Worm (Caenorhabditis elegans) whole organism, L1 larva: ENCODE measurements around the gene sdz-32.

ENCODE experiments used
- aha-1 ChIP-seq: fragments of 150-350 bp; optimal IDR thresholded peaks from 2 replicates; lab custom pipeline; 2014; ENCODE audit warnings: missing biosample characterization, missing genetic modification characterization
- ama-1 ChIP-seq: fragments of 150-350 bp; optimal IDR thresholded peaks from 2 replicates; lab custom pipeline; 2014
- fkh-10 ChIP-seq: sonication (generic microtip); optimal IDR thresholded peaks from 2 replicates; lab custom pipeline; 2017; ENCODE audit warnings: missing biosample characterization, missing genetic modification reagents, missing genetic modification characterization
- lin-15B ChIP-seq: fragments of 150-350 bp; sonication (generic microtip); optimal IDR thresholded peaks from 3 replicates; lab custom pipeline; 2014; ENCODE audit warnings: missing biosample characterization, missing genetic modification characterization
- nhr-11 ChIP-seq: fragments of 150-350 bp; optimal IDR thresholded peaks from 2 replicates; lab custom pipeline; 2014; ENCODE audit warnings: missing biosample characterization, missing genetic modification characterization
- nhr-76 ChIP-seq: sonication (generic microtip); optimal IDR thresholded peaks from 2 replicates; lab custom pipeline; 2017; ENCODE audit warnings: missing biosample characterization, missing genetic modification characterization
- snpc-4 ChIP-seq: fragments of 150-350 bp; optimal IDR thresholded peaks from 2 replicates; lab custom pipeline; 2014; ENCODE audit warnings: missing biosample characterization, missing genetic modification characterization
- unc-130 ChIP-seq: fragments of 150-350 bp; optimal IDR thresholded peaks from 2 replicates; lab custom pipeline; 2017; ENCODE audit warnings: missing biosample characterization, missing genetic modification characterization, inconsistent platforms

DNA sequence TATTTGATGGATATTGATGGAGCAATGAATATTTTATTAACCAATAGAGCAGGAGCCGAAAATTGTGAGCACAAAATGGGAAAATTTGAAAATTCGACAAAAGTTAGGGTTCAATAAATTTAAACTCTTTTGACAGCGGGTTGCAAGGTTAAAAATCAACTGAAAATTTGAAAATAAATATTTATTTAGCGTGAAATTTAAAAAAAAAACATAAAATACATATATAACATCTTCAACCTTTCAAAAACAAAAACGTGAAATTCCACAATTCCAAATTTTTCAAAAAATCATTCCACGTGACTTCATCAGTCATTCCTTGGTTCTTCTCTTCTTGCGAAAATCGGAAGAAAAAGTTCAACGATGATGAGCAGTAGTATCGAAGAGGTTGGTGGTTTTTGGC is 44.4 kb upstream of the sdz-32 start, which contains the start of gene C16C8.18:
- TF ChIP-seq ama-1 (lab: Kevin White, UChicago): no peak
- no peak for TF ChIP-seq fkh-10 (GFP tag; lab: Kevin White, UChicago)
- no peak for TF ChIP-seq snpc-4 (tag; lab: Kevin White, UChicago)
- no peak for TF ChIP-seq nhr-11 (tag; lab: Kevin White, UChicago)
- TF ChIP-seq aha-1 (tag; lab: Kevin White, UChicago): no peak
- no peak for TF ChIP-seq unc-130 (tag; lab: Kevin White, UChicago)
- TF ChIP-seq nhr-76: no peak
- TF ChIP-seq lin-15B: no peak
